Fruit fly (Drosophila melanogaster) whole organism, prepupa: ENCODE data around the gene mbt.

Experiments
- CG10631 ChIP-seq: fragments of 200-800 bp; sonication (Bioruptor generic); optimal IDR thresholded peaks from 2 replicates; lab custom pipeline; 2016; ENCODE audit warnings: missing biosample characterization, missing genetic modification characterization
- CG10669 ChIP-seq: fragments of 200-800 bp; sonication (Bioruptor generic); optimal IDR thresholded peaks from 3 replicates; lab custom pipeline; 2018; ENCODE audit warnings: missing biosample characterization, mild to moderate bottlenecking, missing genetic modification characterization, moderate library complexity
- CG11294 ChIP-seq: fragments of 200-800 bp; sonication (Bioruptor generic); IDR thresholded peaks from 2 replicates; pipeline ENCODE4 v1.3.6; 2022; ENCODE audit warnings: missing biosample characterization, missing genetic modification characterization
- CG11762 ChIP-seq: fragments of 200-800 bp; sonication (Bioruptor generic); optimal IDR thresholded peaks from 3 replicates; lab custom pipeline; 2016; ENCODE audit warnings: missing biosample characterization, missing genetic modification characterization; ENCODE audit not compliant: insufficient read depth
- CG11902 ChIP-seq: fragments of 200-800 bp; sonication (Bioruptor generic); optimal IDR thresholded peaks from 3 replicates; lab custom pipeline; 2016; ENCODE audit warnings: missing biosample characterization, missing genetic modification characterization
- CG15336 ChIP-seq: fragments of 200-800 bp; sonication (Bioruptor generic); IDR thresholded peaks from 2 replicates; pipeline ENCODE4 v1.3.6; 2022; ENCODE audit warnings: missing biosample characterization, missing genetic modification characterization
- CG1621 ChIP-seq: fragments of 200-800 bp; sonication (Bioruptor generic); optimal IDR thresholded peaks from 3 replicates; lab custom pipeline; 2018; ENCODE audit warnings: missing biosample characterization, mild to moderate bottlenecking, missing genetic modification characterization
- CG3032 ChIP-seq: fragments of 200-800 bp; optimal IDR thresholded peaks from 2 replicates; lab custom pipeline; 2019; ENCODE audit warnings: missing biosample characterization, mild to moderate bottlenecking, missing genetic modification characterization, moderate library complexity
- CG32006 ChIP-seq: fragments of 200-800 bp; sonication (Bioruptor generic); optimal IDR thresholded peaks from 3 replicates; lab custom pipeline; 2017; ENCODE audit warnings: missing biosample characterization, mild to moderate bottlenecking, missing genetic modification characterization
- CG4318 ChIP-seq: fragments of 200-800 bp; sonication (Bioruptor generic); optimal IDR thresholded peaks from 3 replicates; lab custom pipeline; 2017; ENCODE audit warnings: missing biosample characterization, mild to moderate bottlenecking, missing genetic modification characterization
- CG6163 ChIP-seq: fragments of 200-800 bp; sonication (Bioruptor generic); IDR thresholded peaks from 3 replicates; pipeline ENCODE4 v1.3.6; 2022; ENCODE audit warnings: missing biosample characterization, missing genetic modification characterization
- CG6276 ChIP-seq: fragments of 200-800 bp; sonication (Bioruptor generic); optimal IDR thresholded peaks from 2 replicates; lab custom pipeline; 2017; ENCODE audit warnings: missing biosample characterization, mild to moderate bottlenecking, missing genetic modification characterization
- CG6792 ChIP-seq: fragments of 200-800 bp; sonication (Bioruptor generic); optimal IDR thresholded peaks from 3 replicates; lab custom pipeline; 2016; ENCODE audit warnings: missing biosample characterization, missing genetic modification characterization
- CG6808 ChIP-seq: fragments of 200-800 bp; sonication (Bioruptor generic); optimal IDR thresholded peaks from 3 replicates; lab custom pipeline; 2017; ENCODE audit warnings: missing biosample characterization, missing genetic modification characterization, mild to moderate bottlenecking, moderate library complexity, missing genetic modification reagents
- CG6854 ChIP-seq: fragments of 200-800 bp; sonication (Bioruptor generic); optimal IDR thresholded peaks from 2 replicates; lab custom pipeline; 2017; ENCODE audit warnings: missing biosample characterization, mild to moderate bottlenecking, missing genetic modification characterization
- CG7368 ChIP-seq: fragments of 200-800 bp; sonication (Bioruptor generic); optimal IDR thresholded peaks from 3 replicates; lab custom pipeline; 2016; ENCODE audit warnings: missing biosample characterization, missing genetic modification characterization
- CG8119 ChIP-seq: fragments of 200-800 bp; sonication (Bioruptor generic); IDR thresholded peaks from 3 replicates; pipeline ENCODE4 v1.3.6; 2022; ENCODE audit warnings: missing biosample characterization, missing genetic modification characterization
- CG9139 ChIP-seq: fragments of 200-800 bp; sonication (Bioruptor generic); optimal IDR thresholded peaks from 3 replicates; lab custom pipeline; 2017; ENCODE audit warnings: missing biosample characterization, mild to moderate bottlenecking, missing genetic modification characterization
- Eip75B ChIP-seq: fragments of 200-800 bp; sonication (Bioruptor generic); optimal IDR thresholded peaks from 3 replicates; lab custom pipeline; 2016; ENCODE audit warnings: missing biosample characterization, missing genetic modification characterization
- Eip78C ChIP-seq: fragments of 200-800 bp; sonication (Bioruptor generic); peaks from one replicate; lab custom pipeline; 2016; ENCODE audit warnings: missing biosample characterization, missing genetic modification characterization
- Eip93F ChIP-seq: fragments of 200-800 bp; sonication (Bioruptor generic); optimal IDR thresholded peaks from 2 replicates; lab custom pipeline; 2016; ENCODE audit warnings: missing biosample characterization, mild to moderate bottlenecking, missing genetic modification characterization
- Ets21C ChIP-seq: fragments of 200-800 bp; sonication (Bioruptor generic); optimal IDR thresholded peaks from 3 replicates; lab custom pipeline; 2016; ENCODE audit warnings: missing biosample characterization, missing genetic modification characterization
- Ets96B ChIP-seq: fragments of 200-800 bp; optimal IDR thresholded peaks from 2 replicates; lab custom pipeline; 2019; ENCODE audit warnings: missing biosample characterization, mild to moderate bottlenecking, missing genetic modification characterization, moderate library complexity
- Hr38 ChIP-seq: sonication (Bioruptor generic); optimal IDR thresholded peaks from 2 replicates; lab custom pipeline; 2016; ENCODE audit warnings: missing biosample characterization, missing genetic modification characterization
- Hr39 ChIP-seq: fragments of 200-800 bp; sonication (Bioruptor generic); optimal IDR thresholded peaks from 2 replicates; lab custom pipeline; 2016; ENCODE audit warnings: missing biosample characterization, missing genetic modification characterization
- Hr4 ChIP-seq: fragments of 200-800 bp; sonication (Bioruptor generic); optimal IDR thresholded peaks from 3 replicates; lab custom pipeline; 2016; ENCODE audit warnings: missing biosample characterization, missing genetic modification characterization
- Lpt ChIP-seq: fragments of 200-800 bp; sonication (Bioruptor generic); optimal IDR thresholded peaks from 3 replicates; lab custom pipeline; 2016; ENCODE audit warnings: missing biosample characterization, missing genetic modification characterization
- Met ChIP-seq: fragments of 200-800 bp; sonication (Bioruptor generic); optimal IDR thresholded peaks from 3 replicates; lab custom pipeline; 2016; ENCODE audit warnings: missing biosample characterization, missing genetic modification characterization
- OdsH ChIP-seq: fragments of 200-800 bp; sonication (Bioruptor generic); optimal IDR thresholded peaks from 3 replicates; lab custom pipeline; 2016; ENCODE audit warnings: missing biosample characterization, missing genetic modification characterization
- Smox ChIP-seq: fragments of 200-800 bp; sonication (Bioruptor generic); optimal IDR thresholded peaks from 3 replicates; lab custom pipeline; 2016; ENCODE audit warnings: missing biosample characterization, missing genetic modification characterization
- Sox102F ChIP-seq: fragments of 200-800 bp; sonication (Bioruptor generic); optimal IDR thresholded peaks from 2 replicates; lab custom pipeline; 2016; ENCODE audit warnings: missing biosample characterization, mild to moderate bottlenecking, missing genetic modification characterization
- Sox15 ChIP-seq: fragments of 200-800 bp; sonication (Bioruptor generic); optimal IDR thresholded peaks from 3 replicates; lab custom pipeline; 2016; ENCODE audit warnings: missing biosample characterization, missing genetic modification characterization
- achi ChIP-seq: fragments of 200-800 bp; sonication (Bioruptor generic); optimal IDR thresholded peaks from 3 replicates; lab custom pipeline; 2016; ENCODE audit warnings: missing biosample characterization, missing genetic modification characterization
- cyc ChIP-seq: fragments of 200-800 bp; sonication (Bioruptor generic); optimal IDR thresholded peaks from 3 replicates; lab custom pipeline; 2016; ENCODE audit warnings: missing biosample characterization, missing genetic modification characterization
- dac ChIP-seq: fragments of 200-800 bp; sonication (Bioruptor generic); optimal IDR thresholded peaks from 2 replicates; lab custom pipeline; 2017; ENCODE audit warnings: missing biosample characterization, mild to moderate bottlenecking, missing genetic modification characterization
- eg ChIP-seq: fragments of 200-800 bp; sonication (Bioruptor generic); IDR thresholded peaks from 3 replicates; pipeline ENCODE4 v1.3.6; 2022; ENCODE audit warnings: missing biosample characterization, missing genetic modification characterization
- fd59A ChIP-seq: fragments of 200-800 bp; sonication (Bioruptor generic); optimal IDR thresholded peaks from 2 replicates; lab custom pipeline; 2017; ENCODE audit warnings: missing biosample characterization, mild to moderate bottlenecking, missing genetic modification characterization, missing genetic modification reagents
- fd85E ChIP-seq: fragments of 200-800 bp; sonication (Bioruptor generic); optimal IDR thresholded peaks from 3 replicates; lab custom pipeline; 2016; ENCODE audit warnings: missing biosample characterization, missing genetic modification characterization
- fkh ChIP-seq: fragments of 200-800 bp; sonication (Bioruptor generic); optimal IDR thresholded peaks from 3 replicates; lab custom pipeline; 2017; ENCODE audit warnings: missing biosample characterization, mild to moderate bottlenecking, missing genetic modification characterization, moderate library complexity
- net ChIP-seq: fragments of 200-800 bp; sonication (Bioruptor generic); optimal IDR thresholded peaks from 3 replicates; lab custom pipeline; 2016; ENCODE audit warnings: missing biosample characterization, missing genetic modification characterization
- pdm3 ChIP-seq: fragments of 200-800 bp; sonication (Bioruptor generic); optimal IDR thresholded peaks from 3 replicates; lab custom pipeline; 2016; ENCODE audit warnings: missing biosample characterization, missing genetic modification characterization
- salr ChIP-seq, 2 experiments: fragments of 200-800 bp; sonication (Bioruptor generic); optimal IDR thresholded peaks; 3 replicates each; lab custom pipeline; 2016 to 2018; ENCODE audit warnings: missing biosample characterization in 2 of 2, missing genetic modification characterization in 2 of 2, mild to moderate bottlenecking in 1 of 2
- spab ChIP-seq: fragments of 200-800 bp; sonication (Bioruptor generic); optimal IDR thresholded peaks from 2 replicates; lab custom pipeline; 2017; ENCODE audit warnings: missing biosample characterization, mild to moderate bottlenecking, missing genetic modification characterization, missing genetic modification reagents
- topi ChIP-seq: fragments of 200-800 bp; sonication (Bioruptor generic); optimal IDR thresholded peaks from 3 replicates; lab custom pipeline; 2016; ENCODE audit warnings: missing biosample characterization, missing genetic modification characterization

mbt gene

DNA sequence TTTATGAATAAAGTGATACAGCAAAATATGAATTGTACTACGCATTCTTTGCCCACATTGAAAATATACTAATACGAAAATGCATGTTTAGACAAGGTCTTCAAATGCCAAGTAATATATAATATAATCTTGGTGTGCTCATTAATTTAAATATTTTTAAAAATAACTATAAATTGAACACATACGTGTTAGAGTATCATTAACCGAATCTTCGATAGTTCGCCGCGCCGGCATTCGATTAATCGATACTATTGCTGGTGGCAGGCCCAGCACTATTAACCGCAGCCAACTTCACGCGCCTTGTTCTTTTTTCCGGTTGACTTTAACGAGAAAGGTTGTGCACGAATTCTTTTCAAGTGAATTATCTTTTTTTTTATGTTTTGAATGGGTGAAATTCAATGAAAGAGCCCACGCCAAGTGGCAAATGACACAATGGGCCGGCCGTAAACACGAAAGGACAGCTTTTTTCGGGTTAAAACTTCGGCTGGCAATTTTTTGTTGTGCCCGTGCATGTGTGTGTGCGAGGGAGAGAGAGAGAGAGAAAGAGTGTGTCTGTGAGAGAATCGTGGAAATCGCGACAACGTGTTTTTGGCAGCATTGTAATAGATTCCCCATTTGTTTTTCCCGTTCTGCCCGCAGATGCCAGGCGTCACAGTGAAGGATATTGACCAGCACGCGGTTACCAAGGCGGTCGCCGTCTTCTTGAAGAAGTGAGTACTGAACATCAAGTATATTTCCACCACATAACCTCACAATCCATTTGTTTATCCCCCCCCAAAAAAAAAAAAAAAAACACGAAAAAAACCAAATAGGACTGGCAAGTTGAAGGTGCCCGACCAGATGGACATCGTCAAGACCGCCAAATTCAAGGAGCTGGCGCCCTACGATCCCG, 27.4 kb downstream of the mbt start, which contains the start of gene RpS19a (continued):
- TF ChIP-seq CG3032 (tag; lab: Kevin White, UChicago) (peak; percentile 14), fd59A (GFP tag; lab: Kevin White, UChicago) (peak; percentile 36), CG6854 (GFP tag; lab: Kevin White, UChicago) (peak; percentile 96), achi (GFP tag; lab: Kevin White, UChicago) (peak; percentile 56), CG9139 (GFP tag; lab: Kevin White, UChicago) (peak; percentile 82), CG11294 (no peak), Sox102F (peak; percentile 79), Ets96B (tag; lab: Kevin White, UChicago) (peak; percentile 17), CG4318 (no peak), Eip93F (GFP tag; lab: Kevin White, UChicago) (no peak), Met (GFP tag; lab: Kevin White, UChicago) (peak; percentile 78), CG7368 (GFP tag; lab: Kevin White, UChicago) (peak; percentile 73), Lpt (GFP tag; lab: Kevin White, UChicago) (peak; percentile 11), eg (GFP tag; lab: Robert Waterston, UW) (peak; percentile 73), CG15336 (GFP tag; lab: Robert Waterston, UW) (0 out of 2 replicates have a peak, but pooled peaks have one; percentile 22), CG6276 (GFP tag; lab: Kevin White, UChicago) (peak; percentile 43)

- TF ChIP-seq Sox102F (peak; percentile 42), Smox (GFP tag; lab: Kevin White, UChicago) (peak; percentile 78), Sox15 (peak; percentile 85), CG11762 (GFP tag; lab: Kevin White, UChicago) (peak; percentile 63), Hr39 (GFP tag; lab: Kevin White, UChicago) (peak; percentile 90), CG1621 (peak; percentile 63), Lpt (GFP tag; lab: Kevin White, UChicago) (peak; percentile 70), net (GFP tag; lab: Kevin White, UChicago) (peak; percentile 70), fkh (GFP tag; lab: Kevin White, UChicago) (no peak), salr (GFP tag; optimal IDR thresholded peaks at IDR 0.05; lab: Kevin White, UChicago) (peak; percentile 71 to 81), CG10669 (GFP tag; lab: Kevin White, UChicago) (peak; percentile 73), Eip75B (GFP tag; lab: Kevin White, UChicago) (peak; percentile 80), CG6163 (GFP tag; lab: Robert Waterston, UW) (peak; percentile 95), Hr4 (GFP tag; lab: Kevin White, UChicago) (peak; percentile 53), fd85E (GFP tag; lab: Kevin White, UChicago) (no peak), CG6792 (GFP tag; lab: Kevin White, UChicago) (peak; percentile 68), CG10631 (GFP tag; lab: Kevin White, UChicago) (peak; percentile 81), spab (GFP tag; lab: Kevin White, UChicago) (peak; percentile 48), cyc (GFP tag; lab: Kevin White, UChicago) (peak; percentile 89), CG11902 (GFP tag; lab: Kevin White, UChicago) (peak; percentile 81), CG11294 (peak; percentile 91), CG6854 (GFP tag; lab: Kevin White, UChicago) (no peak), Hr38 (GFP tag; lab: Kevin White, UChicago) (no peak), pdm3 (GFP tag; lab: Kevin White, UChicago) (peak; percentile 87), Ets21C (GFP tag; lab: Kevin White, UChicago) (peak; percentile 79), fd59A (GFP tag; lab: Kevin White, UChicago) (peak; percentile 43), CG4318 (peak; percentile 78), Ets96B (tag; lab: Kevin White, UChicago) (peak; percentile 54), CG32006 (GFP tag; lab: Kevin White, UChicago) (peak; percentile 87), CG8119 (GFP tag; lab: Robert Waterston, UW) (peak; percentile 81), CG9139 (GFP tag; lab: Kevin White, UChicago) (no peak), topi (peak; percentile 80), CG6808 (GFP tag; lab: Kevin White, UChicago) (peak; percentile 36), OdsH (GFP tag; lab: Kevin White, UChicago) (peak; percentile 80), CG15336 (GFP tag; lab: Robert Waterston, UW) (peak; percentile 83), dac (GFP tag; lab: Kevin White, UChicago) (peak; percentile 69), Eip78C (peak; percentile 89)
Observed at dm6 chrX:16640260-16641100, 30.0 kb downstream of the mbt start, which contains the start of the genes SNRPG and mthl1. SNRPG (minus strand) TSS chrX:16640419. mthl1 (plus strand) TSS chrX:16640968.
